Worm (Caenorhabditis elegans) whole organism, young adult: Measurements from ENCODE around the gene tor-2.

Experiments used
- B0019.2 ChIP-seq: fragments of 200-800 bp; sonication (Bioruptor generic); conservative IDR thresholded peaks from 2 replicates; pipeline ENCODE4 v1.3.6; 2022; ENCODE audit warnings: missing genetic modification reagents, missing genetic modification characterization, missing compliant biosample characterization
- B0035.1 ChIP-seq: sonication (generic microtip); optimal IDR thresholded peaks from 2 replicates; lab custom pipeline; 2016; ENCODE audit warnings: missing genetic modification characterization, mild to moderate bottlenecking, missing compliant biosample characterization, missing genotype, missing genetic modification reagents
- C06A6.2 ChIP-seq: fragments of 200-800 bp; sonication (Bioruptor generic); conservative IDR thresholded peaks from 2 replicates; pipeline ENCODE4 v1.3.6; 2022; ENCODE audit warnings: missing genetic modification characterization, missing compliant biosample characterization
- C17E4.6 ChIP-seq: fragments of 200-800 bp; sonication (Bioruptor generic); IDR thresholded peaks from 2 replicates; pipeline ENCODE4 v1.3.6; 2022; ENCODE audit warnings: missing genetic modification reagents, missing genetic modification characterization, missing compliant biosample characterization
- F10E7.11 ChIP-seq: sonication (generic microtip); optimal IDR thresholded peaks from 2 replicates; lab custom pipeline; 2017; ENCODE audit warnings: mild to moderate bottlenecking, missing genetic modification characterization, moderate library complexity, missing compliant biosample characterization
- F22D6.2 ChIP-seq: sonication (generic microtip); optimal IDR thresholded peaks from 2 replicates; lab custom pipeline; 2016; ENCODE audit warnings: mild to moderate bottlenecking, missing genetic modification characterization, missing compliant biosample characterization
- F49E8.2 ChIP-seq: sonication (generic microtip); optimal IDR thresholded peaks from 3 replicates; lab custom pipeline; 2017; ENCODE audit warnings: missing genetic modification characterization, mild to moderate bottlenecking, missing compliant biosample characterization, antibody characterized with exemption, moderate library complexity; ENCODE audit not compliant: insufficient read depth
- F52B5.7 ChIP-seq: sonication (generic microtip); optimal IDR thresholded peaks from 2 replicates; lab custom pipeline; 2016; ENCODE audit warnings: mild to moderate bottlenecking, missing genetic modification characterization, missing compliant biosample characterization
- F55B11.4 ChIP-seq: sonication (generic microtip); optimal IDR thresholded peaks from 2 replicates; lab custom pipeline; 2016; ENCODE audit warnings: missing compliant biosample characterization, missing genetic modification characterization, borderline replicate concordance; ENCODE audit not compliant: insufficient read depth
- F57A8.1 ChIP-seq: fragments of 200-800 bp; sonication (Bioruptor generic); optimal IDR thresholded peaks from 2 replicates; lab custom pipeline; 2018; ENCODE audit warnings: mild to moderate bottlenecking, missing genetic modification characterization, moderate library complexity, missing compliant biosample characterization
- F57C9.4 ChIP-seq: sonication (generic microtip); optimal IDR thresholded peaks from 2 replicates; lab custom pipeline; 2017; ENCODE audit warnings: mild to moderate bottlenecking, missing genetic modification characterization, missing compliant biosample characterization
- K12H6.12 ChIP-seq: fragments of 200-800 bp; sonication (Bioruptor generic); optimal IDR thresholded peaks from 2 replicates; lab custom pipeline; 2018; ENCODE audit warnings: mild to moderate bottlenecking, missing genetic modification characterization, missing compliant biosample characterization
- Y53F4B.3 ChIP-seq: fragments of 200-800 bp; sonication (Bioruptor generic); IDR thresholded peaks from 2 replicates; pipeline ENCODE4 v1.3.6; 2022; ENCODE audit warnings: missing genetic modification reagents, missing genetic modification characterization, missing compliant biosample characterization
- Y67H2A.10 ChIP-seq: fragments of 200-800 bp; sonication (Bioruptor generic); conservative IDR thresholded peaks from 2 replicates; pipeline ENCODE4 v1.3.6; 2022; ENCODE audit warnings: missing genetic modification reagents, missing genetic modification characterization, missing compliant biosample characterization
- akir-1 ChIP-seq: fragments of 200-800 bp; sonication (Bioruptor generic); optimal IDR thresholded peaks from 2 replicates; lab custom pipeline; 2018; ENCODE audit warnings: mild to moderate bottlenecking, missing genetic modification characterization, moderate library complexity, missing compliant biosample characterization
- ama-1 ChIP-seq, 3 experiments: fragments of 150-350 bp in 1 of 3; sonication (generic microtip) in 2 of 3; optimal IDR thresholded peaks; 2 replicates each; lab custom pipeline; 2014 to 2018; ENCODE audit warnings: missing biosample characterization in 2 of 3, missing genetic modification characterization in 2 of 3, missing genetic modification reagents in 2 of 3
- attf-3 ChIP-seq: fragments of 200-800 bp; sonication (Bioruptor generic); conservative IDR thresholded peaks from 2 replicates; pipeline ENCODE4 v1.3.6; 2022; ENCODE audit warnings: missing genetic modification reagents, missing genetic modification characterization, missing compliant biosample characterization
- ccch-3 ChIP-seq: fragments of 200-800 bp; sonication (Bioruptor generic); optimal IDR thresholded peaks from 2 replicates; lab custom pipeline; 2018; ENCODE audit warnings: mild to moderate bottlenecking, missing genetic modification characterization, missing compliant biosample characterization
- ceh-100 ChIP-seq: fragments of 200-800 bp; sonication (Bioruptor generic); IDR thresholded peaks from 2 replicates; pipeline ENCODE4 v1.3.6; 2022; ENCODE audit warnings: missing genetic modification reagents, missing genetic modification characterization, missing compliant biosample characterization
- ceh-91 ChIP-seq: fragments of 200-800 bp; sonication (Bioruptor generic); IDR thresholded peaks from 2 replicates; pipeline ENCODE4 v1.3.6; 2022; ENCODE audit warnings: missing genetic modification reagents, missing genetic modification characterization, missing compliant biosample characterization
- dpl-1 ChIP-seq: fragments of 150-350 bp; optimal IDR thresholded peaks from 2 replicates; lab custom pipeline; 2014; ENCODE audit warnings: missing biosample characterization, missing genetic modification reagents, missing genetic modification characterization
- egrh-3 ChIP-seq: fragments of 200-800 bp; sonication (Bioruptor generic); IDR thresholded peaks from 2 replicates; pipeline ENCODE4 v1.3.6; 2022; ENCODE audit warnings: missing genetic modification reagents, missing genetic modification characterization, missing compliant biosample characterization
- ekl-4 ChIP-seq: fragments of 200-800 bp; sonication (Bioruptor generic); IDR thresholded peaks from 2 replicates; pipeline ENCODE4 v1.3.6; 2022; ENCODE audit warnings: missing genetic modification reagents, missing genetic modification characterization, missing compliant biosample characterization
- gei-17 ChIP-seq: fragments of 200-800 bp; sonication (Bioruptor generic); optimal IDR thresholded peaks from 2 replicates; lab custom pipeline; 2018; ENCODE audit warnings: mild to moderate bottlenecking, missing genetic modification characterization, missing compliant biosample characterization
- hlh-12 ChIP-seq: sonication (generic microtip); optimal IDR thresholded peaks from 2 replicates; lab custom pipeline; 2016; ENCODE audit warnings: missing genetic modification characterization, missing compliant biosample characterization
- hlh-26 ChIP-seq: fragments of 200-800 bp; sonication (Bioruptor generic); conservative IDR thresholded peaks from 2 replicates; pipeline ENCODE4 v1.3.6; 2022; ENCODE audit warnings: missing genetic modification reagents, missing genetic modification characterization, missing compliant biosample characterization
- hmg-1.2 ChIP-seq: fragments of 200-800 bp; sonication (Bioruptor generic); IDR thresholded peaks from 2 replicates; pipeline ENCODE4 v1.3.6; 2022; ENCODE audit warnings: missing genetic modification reagents, missing genetic modification characterization, missing compliant biosample characterization
- hrde-1 ChIP-seq: sonication (generic microtip); optimal IDR thresholded peaks from 2 replicates; lab custom pipeline; 2016; ENCODE audit warnings: missing genetic modification characterization, mild to moderate bottlenecking, missing compliant biosample characterization, moderate library complexity, missing genotype, missing genetic modification reagents, borderline replicate concordance
- hsf-1 ChIP-seq: fragments of 200-800 bp; sonication (Bioruptor generic); IDR thresholded peaks from 2 replicates; pipeline ENCODE4 v1.3.6; 2022; ENCODE audit warnings: missing genetic modification reagents, missing genetic modification characterization, missing compliant biosample characterization
- lin-35 ChIP-seq, 3 experiments: fragments of 150-350 bp in 2 of 3; sonication (generic microtip) in 1 of 3; optimal IDR thresholded peaks; 2 replicates each; lab custom pipeline; 2014 to 2018; ENCODE audit warnings: missing biosample characterization in 3 of 3, missing genetic modification characterization in 3 of 3, missing genetic modification reagents in 3 of 3
- lin-40 ChIP-seq: sonication (generic microtip); optimal IDR thresholded peaks from 2 replicates; lab custom pipeline; 2016; ENCODE audit warnings: missing genetic modification characterization, mild to moderate bottlenecking, missing compliant biosample characterization, missing genotype, missing genetic modification reagents
- lsy-27 ChIP-seq: sonication (generic microtip); optimal IDR thresholded peaks from 2 replicates; lab custom pipeline; 2017; ENCODE audit warnings: missing genetic modification characterization, mild to moderate bottlenecking, missing compliant biosample characterization, antibody characterized with exemption, missing genotype, borderline replicate concordance; ENCODE audit not compliant: insufficient read depth
- mes-4 ChIP-seq: sonication (generic microtip); optimal IDR thresholded peaks from 2 replicates; lab custom pipeline; 2016; ENCODE audit warnings: missing genotype, missing genetic modification characterization, missing compliant biosample characterization
- nfyb-1 ChIP-seq: fragments of 200-800 bp; sonication (Bioruptor generic); IDR thresholded peaks from 2 replicates; pipeline ENCODE4 v1.3.6; 2022; ENCODE audit warnings: missing genetic modification reagents, missing genetic modification characterization, missing compliant biosample characterization
- nhr-179 ChIP-seq: sonication (generic microtip); optimal IDR thresholded peaks from 2 replicates; lab custom pipeline; 2016; ENCODE audit warnings: mild to moderate bottlenecking, missing genetic modification characterization, missing compliant biosample characterization
- nhr-80 ChIP-seq: sonication (generic microtip); optimal IDR thresholded peaks from 2 replicates; lab custom pipeline; 2016; ENCODE audit warnings: missing genetic modification characterization, missing compliant biosample characterization
- nhr-90 ChIP-seq: sonication (generic microtip); optimal IDR thresholded peaks from 2 replicates; lab custom pipeline; 2016; ENCODE audit warnings: missing genotype, mild to moderate bottlenecking, missing genetic modification characterization, missing compliant biosample characterization
- pbrm-1 ChIP-seq: fragments of 200-800 bp; sonication (Bioruptor generic); IDR thresholded peaks from 2 replicates; pipeline ENCODE4 v1.3.6; 2022; ENCODE audit warnings: missing genetic modification reagents, missing genetic modification characterization, missing compliant biosample characterization
- rcor-1 ChIP-seq: fragments of 200-800 bp; sonication (Bioruptor generic); IDR thresholded peaks from 2 replicates; pipeline ENCODE4 v1.3.6; 2022; ENCODE audit warnings: missing genetic modification reagents, missing genetic modification characterization, missing compliant biosample characterization
- sdz-38 ChIP-seq: sonication (generic microtip); optimal IDR thresholded peaks from 2 replicates; lab custom pipeline; 2016; ENCODE audit warnings: missing genotype, missing genetic modification characterization, missing compliant biosample characterization
- sea-2 ChIP-seq: fragments of 200-800 bp; sonication (Bioruptor generic); IDR thresholded peaks from 2 replicates; pipeline ENCODE4 v1.3.6; 2022; ENCODE audit warnings: missing genetic modification characterization, missing compliant biosample characterization
- snpc-1.3 ChIP-seq: sonication (generic microtip); optimal IDR thresholded peaks from 2 replicates; lab custom pipeline; 2017; ENCODE audit warnings: missing genetic modification characterization, mild to moderate bottlenecking, missing compliant biosample characterization, antibody characterized with exemption, moderate library complexity, missing genotype, missing genetic modification reagents; ENCODE audit not compliant: insufficient read depth
- snpc-3.4 ChIP-seq: sonication (generic microtip); optimal IDR thresholded peaks from 2 replicates; lab custom pipeline; 2017; ENCODE audit warnings: missing genetic modification characterization, mild to moderate bottlenecking, missing compliant biosample characterization, antibody characterized with exemption, moderate library complexity, missing genotype, missing genetic modification reagents
- xnd-1 ChIP-seq: sonication (generic microtip); optimal IDR thresholded peaks from 2 replicates; lab custom pipeline; 2016; ENCODE audit warnings: missing genotype, missing genetic modification reagents, missing genetic modification characterization, missing compliant biosample characterization
- ztf-18 ChIP-seq: sonication (generic microtip); optimal IDR thresholded peaks from 2 replicates; lab custom pipeline; 2016; ENCODE audit warnings: missing genotype, mild to moderate bottlenecking, missing genetic modification characterization, missing compliant biosample characterization
- ztf-22 ChIP-seq: fragments of 200-800 bp; sonication (Bioruptor generic); optimal IDR thresholded peaks from 2 replicates; lab custom pipeline; 2018; ENCODE audit warnings: mild to moderate bottlenecking, missing genetic modification characterization, moderate library complexity, missing compliant biosample characterization
- ztf-25 ChIP-seq: fragments of 200-800 bp; sonication (Bioruptor generic); IDR thresholded peaks from 2 replicates; pipeline ENCODE4 v1.3.6; 2022; ENCODE audit warnings: missing genetic modification reagents, missing genetic modification characterization, missing compliant biosample characterization
- ztf-6 ChIP-seq: fragments of 200-800 bp; sonication (Bioruptor generic); IDR thresholded peaks from 2 replicates; pipeline ENCODE4 v1.3.6; 2022; ENCODE audit warnings: missing genetic modification reagents, missing genetic modification characterization, missing compliant biosample characterization

The tor-2 gene

DNA sequence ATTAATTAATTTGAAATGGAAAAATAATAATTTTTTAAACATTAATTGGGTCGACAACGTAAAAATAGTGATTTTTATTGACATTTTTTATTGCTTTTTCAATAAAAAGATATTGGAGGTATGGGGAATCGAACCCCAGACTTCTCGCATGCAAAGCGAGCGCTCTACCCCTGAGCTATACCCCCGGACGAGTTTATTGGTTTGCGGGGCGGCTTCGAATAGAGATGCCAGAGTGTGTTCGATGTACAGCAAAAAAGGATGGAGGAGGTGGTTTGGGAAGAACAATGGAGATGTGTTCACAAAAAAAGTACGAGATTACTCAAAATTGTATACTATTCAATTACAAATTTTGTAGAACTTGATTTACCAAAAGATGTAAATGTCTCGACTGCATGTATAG lies 29.8 kb upstream of the tor-2 start (continued):
- no peak for TF ChIP-seq ztf-22
- TF ChIP-seq lin-35 (GFP tag; optimal IDR thresholded peaks at IDR 0.05; lab: Kevin White, UChicago): no peak
- no peak for TF ChIP-seq B0035.1
- TF ChIP-seq lin-40 (tag; lab: Kevin White, UChicago): no peak
- TF ChIP-seq Y67H2A.10 (GFP tag; lab: Robert Waterston, UW): no peak
- no peak for TF ChIP-seq egrh-3 (GFP tag; lab: Robert Waterston, UW)
- TF ChIP-seq attf-3 (GFP tag; lab: Robert Waterston, UW): no peak
- peak; percentile 38 for TF ChIP-seq nhr-179
- no peak for TF ChIP-seq ekl-4 (GFP tag; lab: Robert Waterston, UW)
- peak; percentile 14 for TF ChIP-seq mes-4 (tag; lab: Kevin White, UChicago)
- TF ChIP-seq hlh-26 (GFP tag; lab: Robert Waterston, UW): no peak
- peak; percentile 90 for TF ChIP-seq snpc-1.3
- no peak for TF ChIP-seq F57A8.1 (GFP tag; lab: Kevin White, UChicago)
- TF ChIP-seq rcor-1 (GFP tag; lab: Robert Waterston, UW): no peak
- no peak for TF ChIP-seq akir-1
- TF ChIP-seq ztf-18 (tag; lab: Kevin White, UChicago): no peak
- TF ChIP-seq sdz-38 (tag; lab: Kevin White, UChicago): no peak
- peak; percentile 5 for TF ChIP-seq F49E8.2 (tag; lab: Kevin White, UChicago)
- TF ChIP-seq ccch-3: no peak
- no peak for TF ChIP-seq B0019.2 (GFP tag; lab: Robert Waterston, UW)
- no peak for TF ChIP-seq ama-1 (optimal IDR thresholded peaks at IDR 0.05; lab: Kevin White, UChicago)
- peak; percentile 1 to 70 for TF ChIP-seq ama-1 (GFP tag; optimal IDR thresholded peaks at IDR 0.05; lab: Kevin White, UChicago)
- TF ChIP-seq ceh-100: no peak
- no peak for TF ChIP-seq F57C9.4 (tag; lab: Kevin White, UChicago)
- no peak for TF ChIP-seq F55B11.4
- peak; percentile 6 for TF ChIP-seq lsy-27 (tag; lab: Kevin White, UChicago)
- TF ChIP-seq snpc-3.4: peak; percentile 96
- TF ChIP-seq F52B5.7 (tag; lab: Kevin White, UChicago): no peak
- TF ChIP-seq nfyb-1 (GFP tag; lab: Robert Waterston, UW): no peak
- TF ChIP-seq hsf-1 (GFP tag; lab: Robert Waterston, UW): no peak
- TF ChIP-seq ceh-91 (GFP tag; lab: Robert Waterston, UW): no peak
- TF ChIP-seq xnd-1 (tag; lab: Kevin White, UChicago): no peak
- TF ChIP-seq pbrm-1 (GFP tag; lab: Robert Waterston, UW): 0 out of 2 replicates have a peak, but pooled peaks have one; percentile 49
- no peak for TF ChIP-seq F10E7.11 (tag; lab: Kevin White, UChicago)
- no peak for TF ChIP-seq C17E4.6
- TF ChIP-seq gei-17: no peak
- TF ChIP-seq ztf-6 (GFP tag; lab: Robert Waterston, UW): no peak
- no peak for TF ChIP-seq hlh-12 (tag; lab: Kevin White, UChicago)
- no peak for TF ChIP-seq F22D6.2 (tag; lab: Kevin White, UChicago)
- no peak for TF ChIP-seq C06A6.2 (GFP tag; lab: Robert Waterston, UW)
- TF ChIP-seq nhr-80 (tag; lab: Kevin White, UChicago): no peak
- TF ChIP-seq sea-2 (GFP tag; lab: Robert Waterston, UW): no peak
- no peak for TF ChIP-seq dpl-1 (GFP tag; lab: Kevin White, UChicago)
- TF ChIP-seq nhr-90: no peak
- TF ChIP-seq ztf-25 (GFP tag; lab: Robert Waterston, UW): no peak
- TF ChIP-seq Y53F4B.3 (GFP tag; lab: Robert Waterston, UW): no peak
- TF ChIP-seq hmg-1.2: peak; percentile 70
- no peak for TF ChIP-seq hrde-1 (tag; lab: Kevin White, UChicago)
- TF ChIP-seq K12H6.12 (tag; lab: Kevin White, UChicago): no peak
